Worm (Caenorhabditis elegans) whole organism, young adult: Measurements from ENCODE around the gene his-64.

Experiments
- B0035.1 ChIP-seq: sonication (generic microtip); optimal IDR thresholded peaks from 2 replicates; lab custom pipeline; 2016; ENCODE audit warnings: missing genetic modification characterization, mild to moderate bottlenecking, missing compliant biosample characterization, missing genotype, missing genetic modification reagents
- B0261.1 ChIP-seq: sonication (generic microtip); optimal IDR thresholded peaks from 2 replicates; lab custom pipeline; 2016; ENCODE audit warnings: mild to moderate bottlenecking, missing genetic modification characterization, moderate library complexity, missing compliant biosample characterization
- C17E4.6 ChIP-seq: fragments of 200-800 bp; sonication (Bioruptor generic); IDR thresholded peaks from 2 replicates; pipeline ENCODE4 v1.3.6; 2022; ENCODE audit warnings: missing genetic modification reagents, missing genetic modification characterization, missing compliant biosample characterization
- D2030.7 ChIP-seq: fragments of 200-800 bp; sonication (Bioruptor generic); IDR thresholded peaks from 2 replicates; pipeline ENCODE4 v1.3.6; 2022; ENCODE audit warnings: missing genetic modification reagents, missing genetic modification characterization, missing compliant biosample characterization
- F33H1.4 ChIP-seq: fragments of 200-800 bp; sonication (Bioruptor generic); IDR thresholded peaks from 2 replicates; pipeline ENCODE4 v1.3.6; 2022; ENCODE audit warnings: missing genetic modification reagents, missing genetic modification characterization, missing compliant biosample characterization
- F37B4.10 ChIP-seq: fragments of 200-800 bp; sonication (Bioruptor generic); IDR thresholded peaks from 2 replicates; pipeline ENCODE4 v1.3.6; 2022; ENCODE audit warnings: missing genetic modification characterization, missing compliant biosample characterization
- F39B2.1 ChIP-seq: fragments of 200-800 bp; sonication (Bioruptor generic); IDR thresholded peaks from 2 replicates; pipeline ENCODE4 v1.3.6; 2022; ENCODE audit warnings: missing genetic modification reagents, missing genetic modification characterization, missing compliant biosample characterization
- F49E8.2 ChIP-seq: sonication (generic microtip); optimal IDR thresholded peaks from 3 replicates; lab custom pipeline; 2017; ENCODE audit warnings: missing genetic modification characterization, mild to moderate bottlenecking, missing compliant biosample characterization, antibody characterized with exemption, moderate library complexity; ENCODE audit not compliant: insufficient read depth
- Y53F4B.3 ChIP-seq: fragments of 200-800 bp; sonication (Bioruptor generic); IDR thresholded peaks from 2 replicates; pipeline ENCODE4 v1.3.6; 2022; ENCODE audit warnings: missing genetic modification reagents, missing genetic modification characterization, missing compliant biosample characterization
- Y53G8AR.9 ChIP-seq: fragments of 200-800 bp; sonication (Bioruptor generic); conservative IDR thresholded peaks from 2 replicates; pipeline ENCODE4 v1.3.6; 2022; ENCODE audit warnings: missing genetic modification reagents, missing genetic modification characterization, missing compliant biosample characterization
- Y67H2A.10 ChIP-seq: fragments of 200-800 bp; sonication (Bioruptor generic); conservative IDR thresholded peaks from 2 replicates; pipeline ENCODE4 v1.3.6; 2022; ENCODE audit warnings: missing genetic modification reagents, missing genetic modification characterization, missing compliant biosample characterization
- Y79H2A.3 ChIP-seq: fragments of 200-800 bp; sonication (Bioruptor generic); conservative IDR thresholded peaks from 2 replicates; pipeline ENCODE4 v1.3.6; 2022; ENCODE audit warnings: missing genetic modification reagents, missing genetic modification characterization, missing compliant biosample characterization
- Y95B8A.8 ChIP-seq: fragments of 200-800 bp; sonication (Bioruptor generic); IDR thresholded peaks from 2 replicates; pipeline ENCODE4 v1.3.6; 2022; ENCODE audit warnings: missing genetic modification reagents, missing genetic modification characterization, missing compliant biosample characterization
- akir-1 ChIP-seq: fragments of 200-800 bp; sonication (Bioruptor generic); optimal IDR thresholded peaks from 2 replicates; lab custom pipeline; 2018; ENCODE audit warnings: mild to moderate bottlenecking, missing genetic modification characterization, moderate library complexity, missing compliant biosample characterization
- aptf-2 ChIP-seq: fragments of 200-800 bp; sonication (Bioruptor generic); conservative IDR thresholded peaks from 2 replicates; pipeline ENCODE4 v1.3.6; 2022; ENCODE audit warnings: missing genetic modification reagents, missing genetic modification characterization, missing compliant biosample characterization
- attf-3 ChIP-seq: fragments of 200-800 bp; sonication (Bioruptor generic); conservative IDR thresholded peaks from 2 replicates; pipeline ENCODE4 v1.3.6; 2022; ENCODE audit warnings: missing genetic modification reagents, missing genetic modification characterization, missing compliant biosample characterization
- attf-6 ChIP-seq: fragments of 200-800 bp; sonication (Bioruptor generic); IDR thresholded peaks from 2 replicates; pipeline ENCODE4 v1.3.6; 2022; ENCODE audit warnings: missing genetic modification reagents, missing genetic modification characterization, missing compliant biosample characterization
- bed-2 ChIP-seq: fragments of 200-800 bp; sonication (Bioruptor generic); IDR thresholded peaks from 2 replicates; pipeline ENCODE4 v1.3.6; 2022; ENCODE audit warnings: missing genetic modification reagents, missing genetic modification characterization, missing compliant biosample characterization
- cebp-2 ChIP-seq: fragments of 200-800 bp; sonication (Bioruptor generic); IDR thresholded peaks from 2 replicates; pipeline ENCODE4 v1.3.6; 2022; ENCODE audit warnings: missing genetic modification characterization, missing compliant biosample characterization
- ceh-100 ChIP-seq: fragments of 200-800 bp; sonication (Bioruptor generic); IDR thresholded peaks from 2 replicates; pipeline ENCODE4 v1.3.6; 2022; ENCODE audit warnings: missing genetic modification reagents, missing genetic modification characterization, missing compliant biosample characterization
- ceh-91 ChIP-seq: fragments of 200-800 bp; sonication (Bioruptor generic); IDR thresholded peaks from 2 replicates; pipeline ENCODE4 v1.3.6; 2022; ENCODE audit warnings: missing genetic modification reagents, missing genetic modification characterization, missing compliant biosample characterization
- die-1 ChIP-seq: sonication (generic microtip); optimal IDR thresholded peaks from 2 replicates; lab custom pipeline; 2016; ENCODE audit warnings: missing genotype, mild to moderate bottlenecking, missing genetic modification characterization, missing compliant biosample characterization
- dox-1 ChIP-seq: fragments of 200-800 bp; sonication (Bioruptor generic); IDR thresholded peaks from 2 replicates; pipeline ENCODE4 v1.3.6; 2022; ENCODE audit warnings: missing genetic modification reagents, missing genetic modification characterization, missing compliant biosample characterization
- egl-44 ChIP-seq: fragments of 200-800 bp; sonication (Bioruptor generic); IDR thresholded peaks from 2 replicates; pipeline ENCODE4 v1.3.6; 2022; ENCODE audit warnings: missing genetic modification reagents, missing genetic modification characterization, missing compliant biosample characterization
- ekl-4 ChIP-seq: fragments of 200-800 bp; sonication (Bioruptor generic); IDR thresholded peaks from 2 replicates; pipeline ENCODE4 v1.3.6; 2022; ENCODE audit warnings: missing genetic modification reagents, missing genetic modification characterization, missing compliant biosample characterization
- him-1 ChIP-seq: sonication (generic microtip); optimal IDR thresholded peaks from 2 replicates; lab custom pipeline; 2016; ENCODE audit warnings: missing genotype, missing genetic modification reagents, missing genetic modification characterization, missing compliant biosample characterization
- hmg-1.2 ChIP-seq: fragments of 200-800 bp; sonication (Bioruptor generic); IDR thresholded peaks from 2 replicates; pipeline ENCODE4 v1.3.6; 2022; ENCODE audit warnings: missing genetic modification reagents, missing genetic modification characterization, missing compliant biosample characterization
- hrde-1 ChIP-seq: sonication (generic microtip); optimal IDR thresholded peaks from 2 replicates; lab custom pipeline; 2016; ENCODE audit warnings: missing genetic modification characterization, mild to moderate bottlenecking, missing compliant biosample characterization, moderate library complexity, missing genotype, missing genetic modification reagents, borderline replicate concordance
- hsf-1 ChIP-seq: fragments of 200-800 bp; sonication (Bioruptor generic); IDR thresholded peaks from 2 replicates; pipeline ENCODE4 v1.3.6; 2022; ENCODE audit warnings: missing genetic modification reagents, missing genetic modification characterization, missing compliant biosample characterization
- lag-1 ChIP-seq: fragments of 200-800 bp; sonication (Bioruptor generic); IDR thresholded peaks from 2 replicates; pipeline ENCODE4 v1.3.6; 2022; ENCODE audit warnings: missing genetic modification reagents, missing genetic modification characterization, missing compliant biosample characterization
- lin-26 ChIP-seq: fragments of 200-800 bp; sonication (Bioruptor generic); IDR thresholded peaks from 2 replicates; pipeline ENCODE4 v1.3.6; 2022; ENCODE audit warnings: missing genetic modification reagents, missing genetic modification characterization, missing compliant biosample characterization
- lsl-1 ChIP-seq: fragments of 200-800 bp; sonication (Bioruptor generic); optimal IDR thresholded peaks from 2 replicates; lab custom pipeline; 2018; ENCODE audit warnings: mild to moderate bottlenecking, missing genetic modification characterization, moderate library complexity, missing compliant biosample characterization
- madf-3 ChIP-seq: fragments of 200-800 bp; sonication (Bioruptor generic); IDR thresholded peaks from 2 replicates; pipeline ENCODE4 v1.3.6; 2022; ENCODE audit warnings: missing genetic modification reagents, missing genetic modification characterization, missing compliant biosample characterization
- madf-6 ChIP-seq: fragments of 200-800 bp; sonication (Bioruptor generic); IDR thresholded peaks from 2 replicates; pipeline ENCODE4 v1.3.6; 2022; ENCODE audit warnings: missing genetic modification reagents, missing genetic modification characterization, missing compliant biosample characterization
- madf-8 ChIP-seq: fragments of 200-800 bp; sonication (Bioruptor generic); conservative IDR thresholded peaks from 2 replicates; pipeline ENCODE4 v1.3.6; 2022; ENCODE audit warnings: missing genetic modification reagents, missing genetic modification characterization, missing compliant biosample characterization
- mcd-1 ChIP-seq: fragments of 200-800 bp; sonication (Bioruptor generic); IDR thresholded peaks from 2 replicates; pipeline ENCODE4 v1.3.6; 2022; ENCODE audit warnings: missing genetic modification reagents, missing genetic modification characterization, missing compliant biosample characterization
- mxl-1 ChIP-seq: sonication (generic microtip); optimal IDR thresholded peaks from 2 replicates; lab custom pipeline; 2016; ENCODE audit warnings: missing genetic modification characterization, missing compliant biosample characterization
- nfya-2 ChIP-seq: fragments of 200-800 bp; sonication (Bioruptor generic); IDR thresholded peaks from 2 replicates; pipeline ENCODE4 v1.3.6; 2022; ENCODE audit warnings: missing genetic modification reagents, missing genetic modification characterization, missing compliant biosample characterization
- nfyb-1 ChIP-seq: fragments of 200-800 bp; sonication (Bioruptor generic); IDR thresholded peaks from 2 replicates; pipeline ENCODE4 v1.3.6; 2022; ENCODE audit warnings: missing genetic modification reagents, missing genetic modification characterization, missing compliant biosample characterization
- nhr-179 ChIP-seq: sonication (generic microtip); optimal IDR thresholded peaks from 2 replicates; lab custom pipeline; 2016; ENCODE audit warnings: mild to moderate bottlenecking, missing genetic modification characterization, missing compliant biosample characterization
- pbrm-1 ChIP-seq: fragments of 200-800 bp; sonication (Bioruptor generic); IDR thresholded peaks from 2 replicates; pipeline ENCODE4 v1.3.6; 2022; ENCODE audit warnings: missing genetic modification reagents, missing genetic modification characterization, missing compliant biosample characterization
- rcor-1 ChIP-seq: fragments of 200-800 bp; sonication (Bioruptor generic); IDR thresholded peaks from 2 replicates; pipeline ENCODE4 v1.3.6; 2022; ENCODE audit warnings: missing genetic modification reagents, missing genetic modification characterization, missing compliant biosample characterization
- tbp1 ChIP-seq: fragments of 200-800 bp; sonication (Bioruptor generic); optimal IDR thresholded peaks from 2 replicates; lab custom pipeline; 2018; ENCODE audit warnings: mild to moderate bottlenecking, missing genetic modification characterization, missing compliant biosample characterization
- ztf-25 ChIP-seq: fragments of 200-800 bp; sonication (Bioruptor generic); IDR thresholded peaks from 2 replicates; pipeline ENCODE4 v1.3.6; 2022; ENCODE audit warnings: missing genetic modification reagents, missing genetic modification characterization, missing compliant biosample characterization
- ztf-28 ChIP-seq: fragments of 200-800 bp; sonication (Bioruptor generic); IDR thresholded peaks from 2 replicates; pipeline ENCODE4 v1.3.6; 2022; ENCODE audit warnings: missing genetic modification reagents, missing genetic modification characterization, missing compliant biosample characterization
- ztf-3 ChIP-seq: fragments of 200-800 bp; sonication (Bioruptor generic); optimal IDR thresholded peaks from 2 replicates; lab custom pipeline; 2018; ENCODE audit warnings: mild to moderate bottlenecking, missing genetic modification characterization, missing compliant biosample characterization

Gene his-64

DNA sequence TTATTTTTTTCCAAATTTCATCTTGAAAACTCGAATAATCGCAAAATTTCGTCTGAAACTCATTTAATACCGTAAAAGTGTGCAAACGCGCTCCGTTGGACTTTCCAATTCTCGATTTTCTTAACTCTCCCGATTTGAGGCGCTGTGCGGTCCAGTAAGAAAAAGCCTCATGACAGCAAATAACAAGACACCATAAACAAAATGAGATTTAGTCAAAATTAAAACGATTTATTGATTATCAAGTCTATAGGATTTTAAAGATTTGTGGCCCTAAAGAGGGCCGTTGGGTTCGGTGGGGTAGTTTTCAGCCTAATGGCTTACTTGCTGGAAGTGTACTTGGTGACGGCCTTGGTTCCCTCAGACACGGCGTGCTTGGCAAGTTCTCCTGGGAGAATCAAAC is 6.8 kb upstream of the his-64 start:
- TF ChIP-seq rcor-1 (GFP tag; lab: Robert Waterston, UW) (peak; percentile 83), F33H1.4 (GFP tag; lab: Robert Waterston, UW) (peak; percentile 57), him-1 (tag; lab: Kevin White, UChicago) (peak; percentile 9), F39B2.1 (GFP tag; lab: Robert Waterston, UW) (peak; percentile 88; the same call in 1 of the 2 replicates), madf-3 (GFP tag; lab: Robert Waterston, UW) (0 out of 2 replicates have a peak, but pooled peaks have one; percentile 31), Y67H2A.10 (GFP tag; lab: Robert Waterston, UW) (0 out of 2 replicates have a peak, but pooled peaks have one; percentile 27), attf-6 (GFP tag; lab: Robert Waterston, UW) (peak; percentile 85), egl-44 (GFP tag; lab: Robert Waterston, UW) (0 out of 2 replicates have a peak, but pooled peaks have one; percentile 33), madf-6 (peak; percentile 84), mcd-1 (peak; percentile 73), nfyb-1 (GFP tag; lab: Robert Waterston, UW) (0 out of 2 replicates have a peak, but pooled peaks have one; percentile 37), ztf-28 (GFP tag; lab: Robert Waterston, UW) (0 out of 2 replicates have a peak, but pooled peaks have one; percentile 58), lsl-1 (GFP tag; lab: Kevin White, UChicago) (peak; percentile 8), dox-1 (peak; percentile 90), cebp-2 (GFP tag; lab: Robert Waterston, UW) (0 out of 2 replicates have a peak, but pooled peaks have one; percentile 72), tbp1 (GFP tag; lab: Kevin White, UChicago) (peak; percentile 7), madf-8 (GFP tag; lab: Robert Waterston, UW) (peak; percentile 44; the same call in 1 of the 2 replicates), hsf-1 (GFP tag; lab: Robert Waterston, UW) (peak; percentile 72), ekl-4 (peak; percentile 86), lin-26 (peak; percentile 89), C17E4.6 (GFP tag; lab: Robert Waterston, UW) (0 out of 2 replicates have a peak, but pooled peaks have one; percentile 48), Y53F4B.3 (peak; percentile 47; the same call in 1 of the 2 replicates), ceh-100 (peak; percentile 72), Y79H2A.3 (GFP tag; lab: Robert Waterston, UW) (peak; percentile 73; the same call in 1 of the 2 replicates), Y53G8AR.9 (peak; percentile 72), F49E8.2 (tag; lab: Kevin White, UChicago) (peak; percentile 17), aptf-2 (GFP tag; lab: Robert Waterston, UW) (peak; percentile 69; the same call in 1 of the 2 replicates), pbrm-1 (GFP tag; lab: Robert Waterston, UW) (peak; percentile 61; the same call in 1 of the 2 replicates), Y95B8A.8 (GFP tag; lab: Robert Waterston, UW) (0 out of 2 replicates have a peak, but pooled peaks have one; percentile 58), attf-3 (GFP tag; lab: Robert Waterston, UW) (peak; percentile 39; the same call in 1 of the 2 replicates), F37B4.10 (GFP tag; lab: Robert Waterston, UW) (0 out of 2 replicates have a peak, but pooled peaks have one; percentile 64), ztf-25 (GFP tag; lab: Robert Waterston, UW) (peak; percentile 74), hrde-1 (tag; lab: Kevin White, UChicago) (peak; percentile 10), ceh-91 (GFP tag; lab: Robert Waterston, UW) (peak; percentile 56; the same call in 1 of the 2 replicates), hmg-1.2 (GFP tag; lab: Robert Waterston, UW) (peak; percentile 42; the same call in 1 of the 2 replicates), D2030.7 (peak; percentile 74)

DNA sequence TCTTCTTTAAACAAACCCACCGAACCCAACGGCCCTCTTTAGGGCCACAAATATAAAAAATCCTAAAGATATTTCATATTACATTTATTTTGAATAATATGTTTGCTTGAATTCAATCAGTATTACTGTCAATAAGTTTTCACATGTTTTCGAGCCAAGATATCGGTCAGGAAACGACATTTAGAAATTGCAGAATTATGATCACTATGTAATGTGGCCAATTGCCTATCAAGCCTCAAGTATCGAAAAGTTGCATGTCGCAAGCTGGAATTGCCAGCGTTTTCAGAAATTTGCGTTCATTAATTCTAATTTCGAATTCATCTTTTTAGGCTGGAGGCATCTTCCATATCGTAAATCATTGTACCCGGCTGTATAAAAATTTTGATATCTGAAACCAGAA is 5.4 kb upstream of the his-64 start:
- TF ChIP-seq bed-2 (no peak), ztf-3 (GFP tag; lab: Kevin White, UChicago) (no peak), lag-1 (GFP tag; lab: Robert Waterston, UW) (no peak), egl-44 (GFP tag; lab: Robert Waterston, UW) (0 out of 2 replicates have a peak, but pooled peaks have one; percentile 32), Y79H2A.3 (GFP tag; lab: Robert Waterston, UW) (peak; percentile 46; the same call in 1 of the 2 replicates), tbp1 (GFP tag; lab: Kevin White, UChicago) (peak; percentile 33), nfya-2 (no peak), F37B4.10 (GFP tag; lab: Robert Waterston, UW) (no peak), hsf-1 (GFP tag; lab: Robert Waterston, UW) (no peak; the same call in 1 of the 2 replicates), die-1 (no peak), hmg-1.2 (GFP tag; lab: Robert Waterston, UW) (peak; percentile 37), mxl-1 (tag; lab: Kevin White, UChicago) (no peak), nhr-179 (tag; lab: Kevin White, UChicago) (no peak), akir-1 (GFP tag; lab: Kevin White, UChicago) (no peak), B0261.1 (no peak), B0035.1 (no peak)
